Fruit fly (Drosophila melanogaster) Kc167 (cell line): ENCODE data around the gene Men.

Source experiments
- Myc ChIP-seq: fragments of >200 bp; optimal IDR thresholded peaks from 2 replicates; lab custom pipeline; 2017; ENCODE audit warnings: missing external identifiers
- h ChIP-seq: fragments of >200 bp; optimal IDR thresholded peaks from 3 replicates; lab custom pipeline; 2018; ENCODE audit warnings: missing external identifiers
- insv ChIP-seq: fragments of >200 bp; optimal IDR thresholded peaks from 3 replicates; lab custom pipeline; 2018; ENCODE audit warnings: missing external identifiers
- psq ChIP-seq: fragments of >200 bp; optimal IDR thresholded peaks from 2 replicates; lab custom pipeline; 2017; ENCODE audit warnings: missing external identifiers
- ttk ChIP-seq: sonication (Bioruptor generic); optimal IDR thresholded peaks from 2 replicates; lab custom pipeline; 2017; ENCODE audit warnings: missing external identifiers

dm6 chr3R:12685290-12685689 is 37.0 kb downstream of the Men start:
- TF ChIP-seq psq (lab: Kevin White, UChicago) (no peak), insv (lab: Kevin White, UChicago) (no peak), ttk (no peak), h (no peak), Myc (lab: Kevin White, UChicago) (no peak)
